Fruit fly (Drosophila melanogaster) whole organism, pupa: ENCODE results near the gene Acbp5.

Source experiments
- CG10348 ChIP-seq: fragments of 200-800 bp; sonication (Bioruptor generic); IDR thresholded peaks from 2 replicates; pipeline ENCODE4 v1.3.6; 2022; ENCODE audit warnings: missing biosample characterization, missing genetic modification characterization
- CG12605 ChIP-seq: fragments of 200-800 bp; sonication (Bioruptor generic); IDR thresholded peaks from 2 replicates; pipeline ENCODE4 v1.3.6; 2022; ENCODE audit warnings: missing biosample characterization, missing genetic modification characterization
- CG15710 ChIP-seq: fragments of 200-800 bp; sonication (Bioruptor generic); optimal IDR thresholded peaks from 2 replicates; lab custom pipeline; 2018; ENCODE audit warnings: missing biosample characterization, mild to moderate bottlenecking, missing genetic modification characterization, moderate library complexity
- CG17806 ChIP-seq: fragments of 200-800 bp; sonication (Bioruptor generic); optimal IDR thresholded peaks from 2 replicates; lab custom pipeline; 2018; ENCODE audit warnings: missing biosample characterization, mild to moderate bottlenecking, missing genetic modification characterization, moderate library complexity
- CG34367 ChIP-seq: fragments of 200-800 bp; sonication (Bioruptor generic); optimal IDR thresholded peaks from 2 replicates; lab custom pipeline; 2018; ENCODE audit warnings: missing biosample characterization, mild to moderate bottlenecking, missing genetic modification characterization
- CG8159 ChIP-seq: fragments of 200-800 bp; sonication (Bioruptor generic); optimal IDR thresholded peaks from 3 replicates; lab custom pipeline; 2018; ENCODE audit warnings: missing biosample characterization, mild to moderate bottlenecking, missing genetic modification characterization, moderate library complexity
- CG9948 ChIP-seq: fragments of 200-800 bp; sonication (Bioruptor generic); optimal IDR thresholded peaks from 2 replicates; lab custom pipeline; 2018; ENCODE audit warnings: missing biosample characterization, mild to moderate bottlenecking, missing genetic modification characterization, moderate library complexity
- EcR ChIP-seq: fragments of 200-800 bp; sonication (Bioruptor generic); optimal IDR thresholded peaks from 3 replicates; lab custom pipeline; 2019; ENCODE audit warnings: missing biosample characterization, missing genetic modification characterization, mild to moderate bottlenecking, moderate library complexity, missing genetic modification reagents
- Ets98B ChIP-seq: fragments of 200-800 bp; sonication (Bioruptor generic); IDR thresholded peaks from 2 replicates; pipeline ENCODE4 v1.3.6; 2022; ENCODE audit warnings: missing biosample characterization, missing genetic modification characterization
- Pif1A ChIP-seq: fragments of 200-800 bp; sonication (Bioruptor generic); optimal IDR thresholded peaks from 3 replicates; lab custom pipeline; 2016; ENCODE audit warnings: missing biosample characterization, missing genetic modification characterization
- Snoo ChIP-seq: fragments of 200-800 bp; sonication (Bioruptor generic); optimal IDR thresholded peaks from 3 replicates; lab custom pipeline; 2017; ENCODE audit warnings: missing biosample characterization, mild to moderate bottlenecking, missing genetic modification characterization, inconsistent platforms
- fd96Ca ChIP-seq: fragments of 200-800 bp; sonication (Bioruptor generic); IDR thresholded peaks from 3 replicates; pipeline ENCODE4 v1.3.6; 2022; ENCODE audit warnings: missing biosample characterization, missing genetic modification characterization
- rn ChIP-seq: fragments of 200-800 bp; sonication (Bioruptor generic); IDR thresholded peaks from 2 replicates; pipeline ENCODE4 v1.3.6; 2022; ENCODE audit warnings: missing biosample characterization, missing genetic modification characterization

dm6 chr3L:8835441-8835840 is 47.1 kb upstream of the Acbp5 start:
- no peak for TF ChIP-seq CG34367 (tag; lab: Kevin White, UChicago)
- TF ChIP-seq fd96Ca (GFP tag; lab: Robert Waterston, UW) = no peak
- no peak for TF ChIP-seq Snoo (tag; lab: Kevin White, UChicago)
- TF ChIP-seq rn = no peak
- no peak for TF ChIP-seq Pif1A (GFP tag; lab: Kevin White, UChicago)
- TF ChIP-seq Ets98B (GFP tag; lab: Robert Waterston, UW) = no peak
- TF ChIP-seq CG10348 = no peak
- TF ChIP-seq CG12605 (GFP tag; lab: Robert Waterston, UW) = no peak
- TF ChIP-seq CG17806 (tag; lab: Kevin White, UChicago) = no peak
- no peak for TF ChIP-seq EcR
- TF ChIP-seq CG15710 (tag; lab: Kevin White, UChicago) = no peak
- no peak for TF ChIP-seq CG8159
- no peak for TF ChIP-seq CG9948 (tag; lab: Kevin White, UChicago)
